Worm (Caenorhabditis elegans) whole organism, L4 larva: Measurements from ENCODE around the gene C17F4.2.

Source experiments
- ZK546.5 ChIP-seq, 2 experiments: sonication (generic microtip); optimal IDR thresholded peaks; 2 replicates each; lab custom pipeline; 2017; ENCODE audit warnings: missing biosample characterization in 2 of 2, missing genetic modification characterization in 2 of 2
- fos-1 ChIP-seq: fragments of 150-350 bp; optimal IDR thresholded peaks from 2 replicates; lab custom pipeline; 2014; ENCODE audit warnings: missing biosample characterization, missing genetic modification characterization
- hlh-30 ChIP-seq: sonication (generic microtip); optimal IDR thresholded peaks from 2 replicates; lab custom pipeline; 2017; ENCODE audit warnings: antibody characterized with exemption, mild to moderate bottlenecking, missing genetic modification characterization, missing compliant biosample characterization; ENCODE audit not compliant: insufficient read depth
- jun-1 ChIP-seq: fragments of 150-350 bp; optimal IDR thresholded peaks from 2 replicates; lab custom pipeline; 2014; ENCODE audit warnings: missing biosample characterization, missing genetic modification reagents, missing genetic modification characterization
- lin-15B ChIP-seq: fragments of 150-350 bp; sonication (generic microtip); optimal IDR thresholded peaks from 3 replicates; lab custom pipeline; 2014; ENCODE audit warnings: missing biosample characterization, missing genetic modification characterization
- madf-9 ChIP-seq: fragments of 200-800 bp; sonication (Bioruptor generic); conservative IDR thresholded peaks from 2 replicates; pipeline ENCODE4 v1.3.6; 2022; ENCODE audit warnings: missing genetic modification reagents, missing genetic modification characterization, missing compliant biosample characterization
- nhr-102 ChIP-seq: sonication (generic microtip); optimal IDR thresholded peaks from 2 replicates; lab custom pipeline; 2016; ENCODE audit warnings: mild to moderate bottlenecking, missing genetic modification characterization, moderate library complexity, missing compliant biosample characterization
- nhr-11 ChIP-seq: fragments of 150-350 bp; optimal IDR thresholded peaks from 2 replicates; lab custom pipeline; 2014; ENCODE audit warnings: missing biosample characterization, missing genetic modification characterization
- nhr-237 ChIP-seq: sonication (generic microtip); optimal IDR thresholded peaks from 2 replicates; lab custom pipeline; 2017; ENCODE audit warnings: missing biosample characterization, missing genetic modification characterization
- tra-1 ChIP-seq: fragments of 200-800 bp; sonication (Bioruptor generic); IDR thresholded peaks from 2 replicates; pipeline ENCODE4 v1.3.6; 2022; ENCODE audit warnings: missing genetic modification reagents, missing genetic modification characterization, missing compliant biosample characterization
- unc-62 ChIP-seq, 3 experiments: fragments of 150-350 bp in 1 of 3; sonication (generic microtip); optimal IDR thresholded peaks in 2 of 3; peaks in 1 of 3; 1 replicate in 1 of 3; 2 replicates in 2 of 3; lab custom pipeline; 2014 to 2017; ENCODE audit warnings: missing biosample characterization in 3 of 3, missing genetic modification characterization in 3 of 3, missing genetic modification reagents in 3 of 3, missing genotype in 1 of 3

ce11 chrII:3282353-3282752 lies 33.9 kb downstream of the C17F4.2 start, which contains the start of gene nep-13:
- TF ChIP-seq fos-1 (tag; lab: Kevin White, UChicago) (no peak), nhr-11 (tag; lab: Kevin White, UChicago) (no peak), jun-1 (no peak), madf-9 (GFP tag; lab: Robert Waterston, UW) (no peak), nhr-102 (tag; lab: Kevin White, UChicago) (no peak), hlh-30 (tag; lab: Kevin White, UChicago) (no peak), nhr-237 (tag; lab: Kevin White, UChicago) (no peak), lin-15B (no peak), tra-1 (GFP tag; lab: Robert Waterston, UW) (no peak), ZK546.5 (tag; optimal IDR thresholded peaks at IDR 0.05; lab: Kevin White, UChicago) (no peak), unc-62 (GFP tag; optimal IDR thresholded peaks at IDR 0.05 in 1 of 2; lab: Kevin White, UChicago) (no peak), unc-62 (tag; optimal IDR thresholded peaks at IDR 0.05; lab: Kevin White, UChicago) (no peak)
